Worm (Caenorhabditis elegans) whole organism, midembryonic: Measurements from ENCODE around the gene Y5F2A.4.

Experiments
- flt-1 ChIP-seq: fragments of 200-800 bp; sonication (Bioruptor generic); IDR thresholded peaks from 2 replicates; pipeline ENCODE4 v1.3.6; 2022; ENCODE audit warnings: missing genetic modification characterization, missing compliant biosample characterization
- med-1 ChIP-seq: sonication (generic microtip); optimal IDR thresholded peaks from 2 replicates; lab custom pipeline; 2017; ENCODE audit warnings: missing genetic modification characterization, mild to moderate bottlenecking, missing compliant biosample characterization, antibody characterized with exemption, missing genetic modification reagents; ENCODE audit not compliant: insufficient read depth
- ref-1 ChIP-seq: fragments of 200-800 bp; sonication (Bioruptor generic); conservative IDR thresholded peaks from 2 replicates; pipeline ENCODE4 v1.3.6; 2022; ENCODE audit warnings: missing genetic modification reagents, missing genetic modification characterization, missing compliant biosample characterization
- ztf-23 ChIP-seq: fragments of 200-800 bp; sonication (Bioruptor generic); IDR thresholded peaks from 2 replicates; pipeline ENCODE4 v1.3.6; 2022; ENCODE audit warnings: missing genetic modification reagents, missing genetic modification characterization, missing compliant biosample characterization

DNA sequence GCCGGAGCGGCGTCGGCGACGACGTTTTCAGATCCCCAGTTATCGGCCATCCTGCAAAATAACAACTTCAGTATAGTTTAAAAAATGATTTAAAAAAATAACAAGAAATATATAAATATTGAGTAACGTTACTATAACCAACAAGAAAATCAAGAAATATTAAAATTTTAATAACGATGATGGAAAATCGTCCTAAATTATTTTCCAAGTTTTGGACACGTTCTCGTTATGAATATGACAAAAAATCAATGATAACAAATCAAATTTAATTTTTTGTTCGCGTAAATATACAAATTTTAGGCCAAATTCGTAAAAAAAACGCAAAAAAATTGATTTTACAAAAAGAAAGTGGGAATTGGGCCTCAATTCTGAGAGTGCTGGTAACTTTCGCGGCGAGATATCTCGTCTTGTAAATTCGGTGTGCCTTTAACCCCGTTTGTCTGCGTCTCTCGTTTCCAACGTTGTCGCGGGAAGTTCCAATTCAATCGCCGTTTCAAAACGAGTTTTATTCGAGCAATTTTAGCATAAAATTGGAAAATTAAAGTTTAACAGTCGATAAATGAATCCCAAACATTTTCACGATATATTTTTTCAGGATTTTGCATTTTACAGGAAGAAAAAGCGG is 32.7 kb upstream of the Y5F2A.4 start, which contains the start of gene rps-5:
- no peak for TF ChIP-seq ztf-23
- no peak for TF ChIP-seq med-1 (GFP tag; lab: Kevin White, UChicago)
- TF ChIP-seq ref-1 (GFP tag; lab: Robert Waterston, UW), result no peak
- TF ChIP-seq flt-1 (GFP tag; lab: Robert Waterston, UW), result no peak
